Fruit fly (Drosophila melanogaster) whole organism, embryonic: Measurements from ENCODE around the gene spn-F.

Experiments used
- B-H1 ChIP-seq: fragments of 200-800 bp; sonication (Bioruptor generic); IDR thresholded peaks from 3 replicates; pipeline ENCODE4 v1.3.6; 2022; ENCODE audit warnings: missing biosample characterization, missing genetic modification characterization
- Blimp-1 ChIP-seq: fragments of 200-800 bp; sonication (Bioruptor generic); optimal IDR thresholded peaks from 3 replicates; lab custom pipeline; 2018; ENCODE audit warnings: missing biosample characterization, missing genetic modification characterization, mild to moderate bottlenecking, moderate library complexity, missing genetic modification reagents
- Bteb2 ChIP-seq: fragments of 200-800 bp; sonication (Bioruptor generic); optimal IDR thresholded peaks from 2 replicates; lab custom pipeline; 2016; ENCODE audit warnings: missing biosample characterization, missing genetic modification characterization
- CG10321 ChIP-seq: fragments of 200-800 bp; sonication (Bioruptor generic); IDR thresholded peaks from 2 replicates; pipeline ENCODE4 v1.3.6; 2022; ENCODE audit warnings: missing biosample characterization, missing genetic modification characterization
- CG10462 ChIP-seq: fragments of 200-800 bp; sonication (Bioruptor generic); optimal IDR thresholded peaks from 2 replicates; lab custom pipeline; 2016; ENCODE audit warnings: missing biosample characterization, missing genetic modification characterization
- CG12104 ChIP-seq: fragments of 200-800 bp; sonication (Bioruptor generic); optimal IDR thresholded peaks from 3 replicates; lab custom pipeline; 2016; ENCODE audit warnings: missing biosample characterization, missing genetic modification characterization
- CG1233 ChIP-seq: fragments of 200-800 bp; sonication (Bioruptor generic); optimal IDR thresholded peaks from 4 replicates; lab custom pipeline; 2018; ENCODE audit warnings: missing biosample characterization, mild to moderate bottlenecking, missing genetic modification characterization
- CG13287 ChIP-seq: fragments of 200-800 bp; sonication (Bioruptor generic); IDR thresholded peaks from 2 replicates; pipeline ENCODE4 v1.3.6; 2022; ENCODE audit warnings: missing biosample characterization, missing genetic modification characterization; ENCODE audit not compliant: partially characterized antibody
- CG14667 ChIP-seq: fragments of 200-800 bp; sonication (Bioruptor generic); IDR thresholded peaks from 2 replicates; pipeline ENCODE4 v1.3.6; 2022; ENCODE audit warnings: missing biosample characterization, missing genetic modification characterization
- CG18011 ChIP-seq: fragments of 200-800 bp; sonication (Bioruptor generic); optimal IDR thresholded peaks from 2 replicates; lab custom pipeline; 2017; ENCODE audit warnings: missing biosample characterization, missing genetic modification characterization, mild to moderate bottlenecking, moderate library complexity, missing genotype
- CG4424 ChIP-seq: fragments of 200-800 bp; sonication (Bioruptor generic); optimal IDR thresholded peaks from 3 replicates; lab custom pipeline; 2016; ENCODE audit warnings: missing biosample characterization, missing genetic modification characterization
- CG4820 ChIP-seq: fragments of 200-800 bp; sonication (Bioruptor generic); optimal IDR thresholded peaks from 3 replicates; lab custom pipeline; 2016; ENCODE audit warnings: missing biosample characterization, missing genetic modification characterization
- CG7839 ChIP-seq: fragments of 200-800 bp; sonication (Bioruptor generic); optimal IDR thresholded peaks from 3 replicates; lab custom pipeline; 2018; ENCODE audit warnings: missing biosample characterization, mild to moderate bottlenecking, missing genetic modification characterization, moderate library complexity
- CG7987 ChIP-seq: fragments of 200-800 bp; sonication (Bioruptor generic); optimal IDR thresholded peaks from 2 replicates; lab custom pipeline; 2018; ENCODE audit warnings: missing biosample characterization, mild to moderate bottlenecking, missing genetic modification characterization, moderate library complexity
- CG8281 ChIP-seq: fragments of 200-800 bp; sonication (Bioruptor generic); optimal IDR thresholded peaks from 2 replicates; lab custom pipeline; 2018; ENCODE audit warnings: missing biosample characterization, mild to moderate bottlenecking, missing genetic modification characterization, moderate library complexity
- CG8944 ChIP-seq: fragments of 200-800 bp; sonication (Bioruptor generic); optimal IDR thresholded peaks from 3 replicates; lab custom pipeline; 2016; ENCODE audit warnings: missing biosample characterization, missing genetic modification characterization
- Dad ChIP-seq: fragments of 200-800 bp; sonication (Bioruptor generic); optimal IDR thresholded peaks from 3 replicates; lab custom pipeline; 2016; ENCODE audit warnings: missing biosample characterization, missing genetic modification characterization
- Dbx ChIP-seq: fragments of 200-800 bp; sonication (Bioruptor generic); IDR thresholded peaks from 3 replicates; pipeline ENCODE4 v1.3.6; 2022; ENCODE audit warnings: missing biosample characterization, missing genetic modification characterization
- Dfd ChIP-seq, 2 experiments: fragments of >200 bp; optimal IDR thresholded peaks; 2 replicates each; lab custom pipeline; 2017; ENCODE audit warnings: missing biosample characterization in 2 of 2, missing genetic modification characterization in 2 of 2
- Doc3 ChIP-seq: fragments of 200-800 bp; sonication (Bioruptor generic); IDR thresholded peaks from 3 replicates; pipeline ENCODE4 v1.3.6; 2022; ENCODE audit warnings: missing biosample characterization, missing genetic modification characterization; ENCODE audit not compliant: partially characterized antibody
- E2f2 ChIP-seq: fragments of 200-800 bp; sonication (Bioruptor generic); IDR thresholded peaks from 2 replicates; pipeline ENCODE4 v1.3.6; 2022; ENCODE audit warnings: missing biosample characterization, missing genetic modification characterization
- Ets97D ChIP-seq: fragments of 200-800 bp; sonication (Bioruptor generic); optimal IDR thresholded peaks from 3 replicates; lab custom pipeline; 2016; ENCODE audit warnings: missing biosample characterization, missing genetic modification characterization
- Gug ChIP-seq: fragments of 200-800 bp; sonication (Bioruptor generic); IDR thresholded peaks from 4 replicates; pipeline ENCODE4 v1.3.6; 2022; ENCODE audit warnings: missing biosample characterization, missing genetic modification characterization
- HLH3B ChIP-seq: fragments of 200-800 bp; sonication (Bioruptor generic); IDR thresholded peaks from 2 replicates; pipeline ENCODE4 v1.3.6; 2022; ENCODE audit warnings: missing biosample characterization, missing genetic modification characterization
- HLH54F ChIP-seq: fragments of 200-800 bp; sonication (Bioruptor generic); optimal IDR thresholded peaks from 3 replicates; lab custom pipeline; 2016; ENCODE audit warnings: missing biosample characterization, missing genetic modification characterization
- Hand ChIP-seq: fragments of 200-800 bp; sonication (Bioruptor generic); optimal IDR thresholded peaks from 2 replicates; lab custom pipeline; 2017; ENCODE audit warnings: mild to moderate bottlenecking, missing biosample characterization, missing genetic modification reagents, missing genetic modification characterization
- HmgD ChIP-seq: fragments of 200-800 bp; sonication (Bioruptor generic); optimal IDR thresholded peaks from 3 replicates; lab custom pipeline; 2016; ENCODE audit warnings: missing biosample characterization, missing genetic modification characterization
- NC2β ChIP-seq: fragments of 200-800 bp; sonication (Bioruptor generic); optimal IDR thresholded peaks from 2 replicates; lab custom pipeline; 2016; ENCODE audit warnings: missing biosample characterization, missing genetic modification characterization
- NFAT ChIP-seq: fragments of 200-800 bp; sonication (Bioruptor generic); IDR thresholded peaks from 2 replicates; pipeline ENCODE4 v1.3.6; 2022; ENCODE audit warnings: missing biosample characterization, missing genetic modification characterization
- Oaz ChIP-seq: fragments of 200-800 bp; sonication (Bioruptor generic); IDR thresholded peaks from 2 replicates; pipeline ENCODE4 v1.3.6; 2022; ENCODE audit warnings: missing biosample characterization, missing genetic modification characterization
- Opbp ChIP-seq: fragments of 200-800 bp; sonication (Bioruptor generic); IDR thresholded peaks from 3 replicates; pipeline ENCODE4 v1.3.6; 2022; ENCODE audit warnings: missing biosample characterization, missing genetic modification characterization; ENCODE audit not compliant: partially characterized antibody
- ab ChIP-seq: fragments of 200-800 bp; sonication (Bioruptor generic); optimal IDR thresholded peaks from 2 replicates; lab custom pipeline; 2016; ENCODE audit warnings: missing biosample characterization, missing genetic modification characterization
- abd-A ChIP-seq: fragments of 200-800 bp; sonication (Bioruptor generic); optimal IDR thresholded peaks from 3 replicates; lab custom pipeline; 2019; ENCODE audit warnings: missing biosample characterization, mild to moderate bottlenecking, missing genetic modification characterization, moderate library complexity
- btn ChIP-seq: fragments of 200-800 bp; sonication (Bioruptor generic); optimal IDR thresholded peaks from 2 replicates; lab custom pipeline; 2016; ENCODE audit warnings: missing biosample characterization, missing genetic modification characterization
- crol ChIP-seq: fragments of 200-800 bp; sonication (Bioruptor generic); IDR thresholded peaks from 2 replicates; pipeline ENCODE4 v1.3.6; 2022; ENCODE audit warnings: missing biosample characterization, missing genetic modification characterization
- dm ChIP-seq: fragments of 200-800 bp; sonication (Bioruptor generic); optimal IDR thresholded peaks from 3 replicates; lab custom pipeline; 2016; ENCODE audit warnings: missing biosample characterization, missing genetic modification characterization
- emc ChIP-seq: fragments of 200-800 bp; sonication (Bioruptor generic); optimal IDR thresholded peaks from 2 replicates; lab custom pipeline; 2016; ENCODE audit warnings: missing biosample characterization, missing genetic modification characterization
- esg ChIP-seq: fragments of 200-800 bp; sonication (Bioruptor generic); conservative IDR thresholded peaks from 2 replicates; pipeline ENCODE4 v1.3.6; 2022; ENCODE audit warnings: missing biosample characterization, missing genetic modification characterization
- gcm2 ChIP-seq: fragments of 200-800 bp; sonication (Bioruptor generic); optimal IDR thresholded peaks from 2 replicates; lab custom pipeline; 2016; ENCODE audit warnings: missing biosample characterization, missing genetic modification characterization
- grau ChIP-seq: fragments of 200-800 bp; optimal IDR thresholded peaks from 3 replicates; lab custom pipeline; 2019; ENCODE audit warnings: missing biosample characterization, mild to moderate bottlenecking, missing genetic modification characterization, moderate library complexity
- inv ChIP-seq: fragments of 200-800 bp; sonication (Bioruptor generic); IDR thresholded peaks from 2 replicates; pipeline ENCODE4 v1.3.6; 2022; ENCODE audit warnings: missing biosample characterization, missing genetic modification characterization; ENCODE audit not compliant: partially characterized antibody
- kay ChIP-seq: fragments of 200-800 bp; sonication (Bioruptor generic); optimal IDR thresholded peaks from 2 replicates; lab custom pipeline; 2016; ENCODE audit warnings: missing biosample characterization, missing genetic modification characterization
- klu ChIP-seq: fragments of 200-800 bp; sonication (Bioruptor generic); IDR thresholded peaks from 2 replicates; pipeline ENCODE4 v1.3.6; 2022; ENCODE audit warnings: missing biosample characterization, missing genetic modification characterization
- kni ChIP-seq: fragments of 200-800 bp; sonication (Bioruptor generic); optimal IDR thresholded peaks from 3 replicates; lab custom pipeline; 2017; ENCODE audit warnings: mild to moderate bottlenecking, missing biosample characterization, missing genetic modification reagents, missing genetic modification characterization
- lov ChIP-seq, 2 experiments: fragments of 200-800 bp in 1 of 2; fragments of >200 bp in 1 of 2; sonication (Bioruptor generic) in 1 of 2; IDR thresholded peaks in 1 of 2; optimal IDR thresholded peaks in 1 of 2; 2 replicates in 1 of 2; 3 replicates in 1 of 2; pipeline versions ENCODE4 v1.3.6 to Lab custom; 2017 to 2022; ENCODE audit warnings: missing biosample characterization in 1 of 2, missing genetic modification characterization in 1 of 2
- schlank ChIP-seq: fragments of 200-800 bp; sonication (Bioruptor generic); optimal IDR thresholded peaks from 2 replicates; lab custom pipeline; 2018; ENCODE audit warnings: missing biosample characterization, mild to moderate bottlenecking, missing genetic modification characterization
- sens ChIP-seq: fragments of 200-800 bp; sonication (Bioruptor generic); peaks from one replicate; lab custom pipeline; 2016; ENCODE audit warnings: missing biosample characterization, missing genetic modification characterization
- sens-2 ChIP-seq: fragments of 200-800 bp; sonication (Bioruptor generic); IDR thresholded peaks from 2 replicates; pipeline ENCODE4 v1.3.6; 2022; ENCODE audit warnings: missing biosample characterization, missing genetic modification characterization
- sisA ChIP-seq: fragments of 200-800 bp; sonication (Bioruptor generic); IDR thresholded peaks from 2 replicates; pipeline ENCODE4 v1.3.6; 2022; ENCODE audit warnings: missing biosample characterization, missing genetic modification characterization
- sqz ChIP-seq: fragments of 200-800 bp; sonication (Bioruptor generic); optimal IDR thresholded peaks from 3 replicates; lab custom pipeline; 2018; ENCODE audit warnings: missing biosample characterization, mild to moderate bottlenecking, missing genetic modification characterization
- unpg ChIP-seq: fragments of 200-800 bp; sonication (Bioruptor generic); optimal IDR thresholded peaks from 3 replicates; lab custom pipeline; 2018; ENCODE audit warnings: missing biosample characterization, mild to moderate bottlenecking, missing genetic modification characterization, moderate library complexity
- vvl ChIP-seq: fragments of 200-800 bp; sonication (Bioruptor generic); IDR thresholded peaks from 2 replicates; pipeline ENCODE4 v1.3.6; 2022; ENCODE audit warnings: missing biosample characterization, missing genetic modification characterization

spn-F gene

DNA sequence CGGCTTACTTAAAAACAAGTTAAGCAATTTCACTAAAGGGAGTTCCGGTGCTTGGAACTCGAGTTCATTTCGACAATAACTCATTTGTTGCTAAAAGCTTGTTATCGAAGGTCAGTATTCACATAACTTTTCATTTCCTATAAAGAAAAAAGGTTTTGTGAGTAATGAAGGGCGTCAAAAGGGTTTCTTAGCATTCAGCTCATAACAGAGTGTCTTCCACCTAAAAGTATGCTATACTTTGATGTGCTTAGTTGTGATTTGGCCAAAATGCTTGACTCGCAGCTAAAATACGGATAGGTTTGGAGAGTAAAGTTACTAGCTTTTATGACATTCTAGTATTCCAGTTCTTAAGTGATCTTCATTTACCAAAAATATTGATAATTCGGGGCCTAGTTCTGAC, 9.0 kb downstream of the spn-F start (continued):
- TF ChIP-seq CG14667 (no peak), ab (GFP tag; lab: Kevin White, UChicago) (no peak), Dbx (no peak), Gug (GFP tag; lab: Robert Waterston, UW) (no peak), CG10321 (no peak), kni (GFP tag; lab: Kevin White, UChicago) (no peak), lov (optimal IDR thresholded peaks at IDR 0.05; lab: Kevin White, UChicago) (no peak), lov (GFP tag; IDR thresholded peaks at IDR 0.05; lab: Robert Waterston, UW) (0 out of 3 replicates have a peak, but pooled peaks have one; percentile 23), Dfd (GFP tag; optimal IDR thresholded peaks at IDR 0.05; lab: Kevin White, UChicago) (no peak), CG8281 (tag; lab: Kevin White, UChicago) (peak; percentile 2), emc (no peak), CG12104 (no peak), CG13287 (GFP tag; lab: Robert Waterston, UW) (no peak), sisA (GFP tag; lab: Robert Waterston, UW) (no peak), Doc3 (0 out of 3 replicates have a peak, but pooled peaks have one; percentile 21), unpg (GFP tag; lab: Kevin White, UChicago) (no peak), dm (GFP tag; lab: Kevin White, UChicago) (no peak), grau (no peak), kay (GFP tag; lab: Kevin White, UChicago) (no peak), CG4820 (GFP tag; lab: Kevin White, UChicago) (no peak), btn (GFP tag; lab: Kevin White, UChicago) (no peak), Bteb2 (no peak), NC2β (GFP tag; lab: Kevin White, UChicago) (no peak), vvl (no peak), CG10462 (no peak), inv (GFP tag; lab: Robert Waterston, UW) (no peak), CG7987 (GFP tag; lab: Kevin White, UChicago) (peak; percentile 30), klu (no peak), CG7839 (tag; lab: Kevin White, UChicago) (peak; percentile 22), CG18011 (peak; percentile 95), Hand (GFP tag; lab: Kevin White, UChicago) (no peak), esg (GFP tag; lab: Robert Waterston, UW) (no peak), crol (no peak), Oaz (GFP tag; lab: Robert Waterston, UW) (no peak), CG1233 (no peak), sqz (GFP tag; lab: Kevin White, UChicago) (no peak), sens (peak; percentile 58), Ets97D (GFP tag; lab: Kevin White, UChicago) (peak; percentile 97), sens-2 (GFP tag; lab: Robert Waterston, UW) (no peak), NFAT (no peak), CG4424 (GFP tag; lab: Kevin White, UChicago) (peak; percentile 0), HmgD (GFP tag; lab: Kevin White, UChicago) (no peak), abd-A (tag; lab: Kevin White, UChicago) (no peak), Dad (GFP tag; lab: Kevin White, UChicago) (no peak), E2f2 (no peak), Opbp (GFP tag; lab: Robert Waterston, UW) (no peak), B-H1 (GFP tag; lab: Robert Waterston, UW) (no peak), schlank (no peak), HLH54F (no peak), HLH3B (GFP tag; lab: Robert Waterston, UW) (no peak), Blimp-1 (GFP tag; lab: Kevin White, UChicago) (peak; percentile 63), CG8944 (GFP tag; lab: Kevin White, UChicago) (no peak), gcm2 (GFP tag; lab: Kevin White, UChicago) (no peak)
